Worm (Caenorhabditis elegans): ENCODE results near the gene msp-33.
A peak's percentile ranks its signal among the peaks of the same experiment; 100 is the strongest.

The msp-33 gene

DNA sequence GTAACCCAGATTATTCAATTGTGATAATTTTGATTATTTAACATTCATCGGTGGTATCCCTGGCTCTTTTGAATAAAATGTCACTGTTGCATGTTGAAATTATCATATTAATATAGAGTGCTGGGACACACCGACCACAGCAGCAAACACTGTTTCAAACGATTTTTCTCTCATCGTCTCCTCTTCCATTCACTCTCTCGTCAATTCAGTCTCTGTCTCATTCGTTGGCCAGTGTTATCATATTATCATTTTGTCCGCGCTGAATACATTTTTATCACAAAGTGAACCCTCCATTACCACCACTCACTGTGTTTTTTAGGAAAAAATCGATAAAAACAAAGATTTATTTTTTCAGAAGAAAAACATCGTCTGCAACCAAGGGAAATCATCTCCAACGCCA, 35.4 kb downstream of the msp-33 start (continued):
- peak; percentile 61 for TF ChIP-seq mxl-3 (GFP tag; optimal IDR thresholded peaks at IDR 0.05)
- TF ChIP-seq arid-1 (GFP tag; conservative IDR thresholded peaks at IDR 0.05), result no peak
- peak; percentile 52; the same call in 1 of the 2 replicates for TF ChIP-seq dmd-6 (GFP tag; IDR thresholded peaks at IDR 0.05)
- peak; percentile 48 for TF ChIP-seq mes-2 (tag; optimal IDR thresholded peaks at IDR 0.05; ENCODE audit: poor library complexity, severe bottlenecking)
- TF ChIP-seq pha-4 (GFP tag; IDR thresholded peaks at IDR 0.05), result no peak
- TF ChIP-seq pha-4 (tag; optimal IDR thresholded peaks at IDR 0.05), result peak; percentile 47
- TF ChIP-seq hlh-30 (tag; optimal IDR thresholded peaks at IDR 0.05; ENCODE audit: insufficient read depth), result peak; percentile 36
- TF ChIP-seq zfp-2 (tag; optimal IDR thresholded peaks at IDR 0.05), result no peak

ce11 chrII:4856113-4856512, 36.4 kb downstream of the msp-33 start:
- TF ChIP-seq nhr-11 (tag; optimal IDR thresholded peaks at IDR 0.05) (peak; percentile 17), ceh-20 (GFP tag; IDR thresholded peaks at IDR 0.05) (no peak), sdz-12 (GFP tag; optimal IDR thresholded peaks at IDR 0.05) (no peak), nhr-10 (tag; optimal IDR thresholded peaks at IDR 0.05) (no peak), lin-13 (GFP tag; optimal IDR thresholded peaks at IDR 0.05) (peak; percentile 19), mep-1 (tag; optimal IDR thresholded peaks at IDR 0.05) (peak; percentile 11), ceh-28 (tag; optimal IDR thresholded peaks at IDR 0.05) (no peak), daf-16 (GFP tag; optimal IDR thresholded peaks at IDR 0.05) (no peak), daf-16 (tag; optimal IDR thresholded peaks at IDR 0.05) (peak; percentile 2), nhr-76 (tag; optimal IDR thresholded peaks at IDR 0.05) (no peak), hlh-11 (tag; optimal IDR thresholded peaks at IDR 0.05) (peak; percentile 50), fos-1 (tag; optimal IDR thresholded peaks at IDR 0.05) (no peak), unc-130 (GFP tag; optimal IDR thresholded peaks at IDR 0.05) (no peak), dpl-1 (GFP tag; optimal IDR thresholded peaks at IDR 0.05) (no peak), hmg-1.1 (GFP tag; IDR thresholded peaks at IDR 0.05) (no peak), F37D6.2 (tag; optimal IDR thresholded peaks at IDR 0.05) (no peak), T20F7.1 (GFP tag; optimal IDR thresholded peaks at IDR 0.05) (peak; percentile 32), zfp-3 (GFP tag; conservative IDR thresholded peaks at IDR 0.05) (no peak), mdl-1 (tag; optimal IDR thresholded peaks at IDR 0.05) (peak in 1 of 2 experiments; percentile 36), aha-1 (tag) (peak; percentile 13), D1046.2 (GFP tag; IDR thresholded peaks at IDR 0.05) (no peak), madf-9 (GFP tag; conservative IDR thresholded peaks at IDR 0.05) (no peak), skn-1 (tag; optimal IDR thresholded peaks at IDR 0.05) (no peak), mes-2 (tag; optimal IDR thresholded peaks at IDR 0.05; ENCODE audit: poor library complexity, severe bottlenecking) (no peak), hlh-30 (tag; optimal IDR thresholded peaks at IDR 0.05; ENCODE audit: insufficient read depth) (peak; percentile 89), dve-1 (tag; optimal IDR thresholded peaks at IDR 0.05; ENCODE audit: insufficient read depth) (peak; percentile 48), hif-1 (tag; optimal IDR thresholded peaks at IDR 0.05) (no peak), lsy-2 (tag; optimal IDR thresholded peaks at IDR 0.05) (peak in 1 of 2 experiments; percentile 59), mdt-29 (GFP tag; IDR thresholded peaks at IDR 0.05) (0 out of 2 replicates have a peak, but pooled peaks have one; percentile 58), gei-8 (GFP tag; optimal IDR thresholded peaks at IDR 0.05) (no peak), ZK337.2 (GFP tag; IDR thresholded peaks at IDR 0.05) (no peak), aly-2 (tag; optimal IDR thresholded peaks at IDR 0.05) (no peak), dmd-9 (GFP tag; IDR thresholded peaks at IDR 0.05) (no peak), dmd-6 (GFP tag; IDR thresholded peaks at IDR 0.05) (peak; percentile 24; the same call in 1 of the 2 replicates), nhr-6 (tag; optimal IDR thresholded peaks at IDR 0.05) (no peak), nhr-111 (GFP tag; optimal IDR thresholded peaks at IDR 0.05) (no peak), zfp-2 (tag; optimal IDR thresholded peaks at IDR 0.05) (no peak), nhr-28 (tag; optimal IDR thresholded peaks at IDR 0.05) (peak; percentile 14), dmd-8 (GFP tag; IDR thresholded peaks at IDR 0.05) (no peak), nhr-237 (tag; optimal IDR thresholded peaks at IDR 0.05) (no peak)

All from whole organism, L4 larva.